Fruit fly (Drosophila melanogaster): ENCODE data around the gene Xrp1.

The Xrp1 gene

DNA sequence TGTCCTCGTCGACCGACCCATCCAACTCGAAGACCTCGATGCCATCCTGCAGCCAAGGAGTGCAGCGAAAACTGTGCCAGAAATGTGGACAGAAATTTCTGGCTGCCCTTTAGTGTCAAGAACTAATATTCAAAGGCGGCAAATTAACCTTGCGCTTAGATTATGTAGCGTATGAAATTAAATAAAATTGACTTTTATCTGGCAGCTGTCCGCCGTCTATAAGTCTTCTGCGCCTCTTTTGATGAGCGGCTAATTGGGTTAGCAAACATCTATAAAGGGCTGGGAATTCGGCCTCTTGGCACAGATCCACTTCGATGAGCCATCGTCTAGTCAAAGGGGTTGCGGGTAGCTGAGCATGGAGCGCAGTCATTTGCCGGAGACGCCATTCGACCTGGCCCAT, 15.6 kb upstream of the Xrp1 start, which contains the start of gene Rh2:
TSS of gene Rh2 (plus strand) at position 301 of the 400 bp plus-strand sequence.
- no peak for TF ChIP-seq Tbp (GFP tag; optimal IDR thresholded peaks at IDR 0.05)

DNA sequence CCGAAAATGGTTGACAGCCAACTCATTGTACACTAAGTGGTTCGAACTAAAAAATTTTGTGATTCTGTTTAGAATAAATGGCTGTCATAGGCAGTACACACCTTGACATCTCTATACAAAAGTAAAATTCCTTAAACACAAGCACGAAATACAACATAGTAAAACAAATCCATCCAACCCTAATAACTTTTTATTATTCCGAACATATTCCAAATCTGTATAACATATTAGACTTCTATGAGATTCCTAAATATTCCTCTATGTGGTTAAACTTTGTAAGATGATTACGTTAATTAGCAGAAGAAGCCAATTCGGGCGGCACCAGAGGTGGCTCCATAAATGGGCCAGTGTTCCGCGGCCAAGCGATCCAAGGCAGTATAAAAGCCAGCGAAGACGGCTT, 12.6 kb upstream of the Xrp1 start, which contains the start of gene CG14294:
TSS of gene CG14294 (minus strand) at position 101 of the 400 bp plus-strand sequence.
- TF ChIP-seq tx (GFP tag; optimal IDR thresholded peaks at IDR 0.05) (no peak), Gsc (GFP tag; IDR thresholded peaks at IDR 0.05) (no peak)

DNA sequence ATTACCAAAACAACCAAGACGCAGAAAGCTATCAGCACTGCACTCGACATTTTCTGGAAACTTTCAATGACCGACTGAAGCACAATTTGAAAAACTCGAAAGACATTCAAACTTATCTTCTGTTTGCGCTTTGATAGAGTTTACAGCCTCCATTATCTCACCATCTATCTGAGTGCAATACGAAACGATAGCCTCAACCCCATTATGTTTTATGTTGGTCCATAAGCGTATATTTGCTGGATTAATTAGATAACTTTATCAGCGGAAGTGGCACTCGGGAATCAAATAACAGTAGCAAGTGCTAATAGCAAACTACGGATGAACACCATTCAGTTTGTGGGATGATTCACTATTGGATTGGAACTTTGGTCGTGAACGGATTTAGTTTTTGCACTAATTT, 11.9 kb upstream of the Xrp1 start, which contains the start of gene CG34284:
TSS of gene CG34284 (minus strand) at position 76 of the 400 bp plus-strand sequence.
- peak; percentile 2 for TF ChIP-seq ATbp (GFP tag; optimal IDR thresholded peaks at IDR 0.05)
- no peak for TF ChIP-seq Nf-YC (tag; optimal IDR thresholded peaks at IDR 0.05)
- TF ChIP-seq CG12071 (GFP tag; optimal IDR thresholded peaks at IDR 0.05), result peak; percentile 49
- peak; percentile 16 for TF ChIP-seq CG15269 (tag; optimal IDR thresholded peaks at IDR 0.05)
- TF ChIP-seq BEAF-32 (GFP tag; optimal IDR thresholded peaks at IDR 0.05), result no peak
- no peak for TF ChIP-seq CG6254 (GFP tag; optimal IDR thresholded peaks at IDR 0.05)
- peak; percentile 36 for TF ChIP-seq PHDP (tag; optimal IDR thresholded peaks at IDR 0.05)
- TF ChIP-seq Dip2 (GFP tag; IDR thresholded peaks at IDR 0.05), result no peak
- TF ChIP-seq CG13296 (GFP tag; optimal IDR thresholded peaks at IDR 0.05), result peak; percentile 55
- peak; percentile 1 for TF ChIP-seq mirr (GFP tag; optimal IDR thresholded peaks at IDR 0.05)
- TF ChIP-seq CG2678 (tag; optimal IDR thresholded peaks at IDR 0.05), result peak; percentile 37
- peak; percentile 27 for TF ChIP-seq Med (GFP tag)

DNA sequence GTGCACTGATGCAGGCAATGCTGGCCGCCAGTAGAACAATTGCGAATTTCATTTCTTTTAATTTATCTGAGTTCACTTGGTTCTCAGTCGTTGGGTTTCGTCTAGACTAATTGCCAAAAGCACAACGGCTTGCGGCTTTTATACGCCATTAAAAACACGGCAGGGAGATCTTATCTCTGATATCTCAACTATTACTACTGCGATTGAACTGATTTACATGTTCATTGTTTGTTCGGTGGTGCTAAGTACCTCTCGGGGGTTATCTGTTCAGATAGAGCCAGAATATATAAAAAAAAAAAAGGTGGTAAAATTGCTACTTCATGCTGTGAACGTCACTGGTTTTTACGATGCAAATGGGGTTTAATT, 9.2 kb upstream of the Xrp1 start, which contains the start of gene CG14292:
TSS of gene CG14292 (minus strand) at position 101 of the 366 bp plus-strand sequence.
- TF ChIP-seq CG1832 (GFP tag; optimal IDR thresholded peaks at IDR 0.05), result no peak
- TF ChIP-seq CG13123 (GFP tag; optimal IDR thresholded peaks at IDR 0.05), result no peak
- TF ChIP-seq CG15479 (GFP tag; optimal IDR thresholded peaks at IDR 0.05), result peak; percentile 20

- TF ChIP-seq CG10654 (GFP tag; optimal IDR thresholded peaks at IDR 0.05) (peak; percentile 33), pita (GFP tag; optimal IDR thresholded peaks at IDR 0.05) (no peak), p53 (GFP tag; optimal IDR thresholded peaks at IDR 0.05) (no peak), CG32767 (GFP tag; IDR thresholded peaks at IDR 0.05) (peak; percentile 88), Poxn (GFP tag; IDR thresholded peaks at IDR 0.05) (no peak), NK7.1 (GFP tag; optimal IDR thresholded peaks at IDR 0.05) (no peak), CG12391 (tag; optimal IDR thresholded peaks at IDR 0.05) (peak; percentile 73), repo (GFP tag; optimal IDR thresholded peaks at IDR 0.05) (no peak), Hsf (GFP tag; optimal IDR thresholded peaks at IDR 0.05) (peak; percentile 5), unpg (GFP tag; optimal IDR thresholded peaks at IDR 0.05) (peak; percentile 55), CG2875 (GFP tag; optimal IDR thresholded peaks at IDR 0.05) (peak; percentile 18), Asciz (GFP tag; optimal IDR thresholded peaks at IDR 0.05) (no peak), ken (GFP tag; IDR thresholded peaks at IDR 0.05) (no peak), Pdp1 (GFP tag; optimal IDR thresholded peaks at IDR 0.05) (peak in 1 of 2 experiments; percentile 16), tgo (GFP tag; IDR thresholded peaks at IDR 0.05) (peak; percentile 54), Atf3 (GFP tag; optimal IDR thresholded peaks at IDR 0.05) (no peak), CG34224 (GFP tag; IDR thresholded peaks at IDR 0.05; ENCODE audit: partially characterized antibody) (peak; percentile 68), Blimp-1 (GFP tag; optimal IDR thresholded peaks at IDR 0.05) (peak; percentile 80), Usf (GFP tag; optimal IDR thresholded peaks at IDR 0.05) (no peak), CG1832 (GFP tag; optimal IDR thresholded peaks at IDR 0.05) (no peak), CG17361 (GFP tag; IDR thresholded peaks at IDR 0.05) (peak; percentile 74), CG6654 (GFP tag; optimal IDR thresholded peaks at IDR 0.05) (no peak), Xbp1 (GFP tag; optimal IDR thresholded peaks at IDR 0.05) (peak; percentile 37), Oli (tag; optimal IDR thresholded peaks at IDR 0.05) (peak; percentile 31)
Measured at dm6 chr3R:18905921-18906878, 8.6 kb upstream of the Xrp1 start, which contains the start of gene EndoA. Gene EndoA, plus strand, starts transcription at chr3R:18906609.

Data from whole organism, embryonic.